Worm (Caenorhabditis elegans): ENCODE data around the gene rilp-1.

The rilp-1 gene

DNA sequence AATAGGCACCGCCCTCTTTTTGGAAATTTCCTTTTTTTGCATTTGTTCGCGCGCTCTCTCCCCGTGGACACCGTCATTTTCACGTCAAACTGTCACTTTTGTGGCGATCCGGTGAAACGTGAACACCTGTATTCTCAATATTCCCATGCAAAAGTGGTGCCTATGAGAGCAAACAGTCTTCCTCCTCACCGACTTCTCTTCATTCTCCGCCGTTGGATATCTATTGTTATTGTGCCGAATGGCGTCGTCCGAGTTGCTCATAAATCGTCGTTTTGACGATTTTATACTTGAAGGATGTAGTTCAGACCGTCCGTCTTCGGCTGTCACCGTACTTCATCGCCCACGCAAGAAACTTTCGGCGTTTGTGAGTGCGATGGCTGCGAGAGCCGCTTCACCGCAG lies at the start of gene rilp-1:
TSS of gene rilp-1 (plus strand) at position 301 of the 400 bp plus-strand sequence.
- TF ChIP-seq dao-5 (tag; optimal IDR thresholded peaks at IDR 0.05) (no peak), him-1 (tag; optimal IDR thresholded peaks at IDR 0.05) (no peak), W03F9.2 (tag; optimal IDR thresholded peaks at IDR 0.05) (no peak)

DNA sequence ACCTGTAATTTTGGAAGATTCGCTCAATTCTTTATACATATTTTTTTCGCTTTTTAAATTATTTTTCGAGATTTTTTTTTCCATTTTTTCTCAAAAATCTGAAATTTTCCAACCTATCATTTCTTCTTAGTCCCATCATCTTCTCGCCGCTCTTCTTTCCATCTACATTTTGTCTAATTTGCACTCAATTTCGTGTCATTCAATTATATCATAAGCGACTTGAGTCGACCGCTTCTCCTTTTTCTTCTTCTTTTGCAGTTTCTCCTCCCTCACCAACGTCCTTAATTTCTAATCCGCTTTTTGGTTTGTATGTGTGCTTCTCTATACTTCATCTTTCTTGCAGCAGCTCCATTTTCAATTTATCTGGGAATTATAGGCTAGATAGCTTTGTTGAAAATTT lies 47.8 kb upstream of the rilp-1 start:
- TF ChIP-seq W03F9.2 (tag; optimal IDR thresholded peaks at IDR 0.05): no peak
- no peak for TF ChIP-seq him-1 (tag; optimal IDR thresholded peaks at IDR 0.05)
- no peak for TF ChIP-seq dao-5 (tag; optimal IDR thresholded peaks at IDR 0.05)

DNA sequence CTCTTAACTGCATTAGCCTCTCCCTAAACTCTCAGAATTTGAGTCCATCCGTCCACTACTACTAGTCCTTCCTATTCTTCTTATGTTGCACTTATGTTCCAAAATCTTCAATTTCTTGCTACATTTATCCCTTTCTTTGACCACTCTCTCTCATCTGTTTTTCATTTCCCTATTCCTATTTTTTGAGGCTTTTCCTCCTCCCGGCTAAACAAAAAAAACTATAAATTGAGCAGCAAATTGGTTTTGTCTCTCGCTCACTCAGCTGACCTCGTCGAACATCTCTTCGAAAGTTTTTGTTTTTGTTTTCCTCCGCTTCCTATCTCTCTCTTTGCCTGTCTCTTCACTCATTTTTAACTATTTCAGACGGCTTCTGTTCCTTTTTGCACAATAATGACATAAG lies 45.6 kb upstream of the rilp-1 start, which contains the start of gene ptp-1:
TSS of gene ptp-1 (plus strand) at position 358 of the 400 bp plus-strand sequence.
- TF ChIP-seq dao-5 (tag; optimal IDR thresholded peaks at IDR 0.05): no peak
- TF ChIP-seq him-1 (tag; optimal IDR thresholded peaks at IDR 0.05): no peak
- no peak for TF ChIP-seq W03F9.2 (tag; optimal IDR thresholded peaks at IDR 0.05)

DNA sequence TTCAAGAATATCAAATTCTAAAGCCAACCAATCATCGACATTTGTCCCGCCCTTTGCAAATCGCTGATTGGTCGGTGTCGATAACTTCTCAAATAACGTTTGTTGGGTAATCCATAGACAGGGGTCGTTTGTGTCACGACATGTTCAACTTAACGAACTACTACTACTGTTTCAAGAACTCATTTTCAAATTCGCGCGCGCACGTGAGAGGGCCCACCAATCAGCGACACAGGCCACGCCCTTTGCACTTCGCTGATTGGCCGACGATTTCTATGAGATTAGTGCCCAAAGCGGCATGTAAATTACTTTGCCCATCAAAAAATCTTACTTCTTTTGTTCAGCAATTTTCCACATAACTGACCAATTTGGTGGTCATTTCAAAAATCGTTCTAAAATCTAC lies 41.3 kb upstream of the rilp-1 start:
- TF ChIP-seq him-1 (tag; optimal IDR thresholded peaks at IDR 0.05) (no peak), dao-5 (tag; optimal IDR thresholded peaks at IDR 0.05) (no peak), W03F9.2 (tag; optimal IDR thresholded peaks at IDR 0.05) (no peak)

DNA sequence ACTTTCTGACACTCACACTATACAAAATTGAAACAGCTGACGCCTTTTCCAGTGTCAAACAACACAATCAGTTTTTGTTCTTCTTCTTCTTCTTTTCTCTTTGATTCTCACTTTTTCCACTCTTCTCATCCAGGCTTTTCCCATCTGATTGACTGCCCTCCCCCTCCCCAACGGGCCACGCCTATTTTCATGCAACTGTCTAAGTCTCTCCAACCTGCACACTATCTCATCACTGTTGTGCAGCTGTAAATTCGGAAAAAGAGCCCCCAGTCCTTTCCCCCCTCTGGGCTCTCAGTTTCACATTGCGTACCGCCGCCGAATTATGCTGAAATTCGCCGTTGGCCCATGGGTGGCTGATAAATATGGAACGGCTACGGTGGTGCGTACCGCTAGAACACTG lies 34.7 kb upstream of the rilp-1 start:
- TF ChIP-seq dao-5 (tag; optimal IDR thresholded peaks at IDR 0.05): no peak
- no peak for TF ChIP-seq W03F9.2 (tag; optimal IDR thresholded peaks at IDR 0.05)
- no peak for TF ChIP-seq him-1 (tag; optimal IDR thresholded peaks at IDR 0.05)

DNA sequence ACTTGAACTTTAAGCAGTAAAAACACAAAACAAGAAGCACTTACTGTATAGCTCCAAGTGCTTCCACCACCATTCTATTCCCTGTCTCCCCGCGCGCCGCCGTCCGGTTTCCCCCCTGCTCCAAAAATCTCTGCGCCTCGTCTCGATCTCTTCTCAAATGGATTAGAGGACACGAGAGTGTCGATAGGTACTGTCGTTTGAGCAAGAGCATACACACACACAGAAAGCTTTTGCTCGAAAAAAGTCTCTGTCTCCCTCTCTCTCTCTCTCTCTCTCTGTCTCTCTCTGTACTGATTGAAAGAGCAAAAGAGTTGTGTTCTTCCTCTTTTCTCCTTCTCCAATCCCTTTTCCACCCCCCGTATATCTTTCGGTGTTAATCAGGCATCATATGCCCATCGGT lies 30.3 kb upstream of the rilp-1 start:
- TF ChIP-seq dao-5 (tag; optimal IDR thresholded peaks at IDR 0.05) (no peak), W03F9.2 (tag; optimal IDR thresholded peaks at IDR 0.05) (no peak), him-1 (tag; optimal IDR thresholded peaks at IDR 0.05) (no peak)

DNA sequence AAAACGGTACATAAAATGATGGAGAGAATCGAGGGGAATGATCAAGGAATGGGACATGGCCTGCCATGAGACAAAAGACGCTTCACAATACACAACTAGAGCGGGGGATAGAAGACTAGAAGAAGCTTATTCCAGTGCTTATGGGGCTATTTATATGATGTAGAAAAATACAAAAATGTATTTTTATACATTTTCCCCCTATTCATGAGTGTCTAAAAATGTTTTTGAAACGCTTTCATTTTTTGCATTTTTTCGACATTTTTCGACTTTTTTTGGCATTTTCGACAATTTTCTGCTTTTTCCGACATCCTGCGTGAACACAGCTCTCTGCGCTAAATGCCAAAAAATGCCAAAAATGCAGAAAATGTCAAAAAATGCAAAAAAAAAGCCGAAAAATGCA lies 23.6 kb upstream of the rilp-1 start:
- no peak for TF ChIP-seq dao-5 (tag; optimal IDR thresholded peaks at IDR 0.05)
- TF ChIP-seq him-1 (tag; optimal IDR thresholded peaks at IDR 0.05): peak; percentile 8

DNA sequence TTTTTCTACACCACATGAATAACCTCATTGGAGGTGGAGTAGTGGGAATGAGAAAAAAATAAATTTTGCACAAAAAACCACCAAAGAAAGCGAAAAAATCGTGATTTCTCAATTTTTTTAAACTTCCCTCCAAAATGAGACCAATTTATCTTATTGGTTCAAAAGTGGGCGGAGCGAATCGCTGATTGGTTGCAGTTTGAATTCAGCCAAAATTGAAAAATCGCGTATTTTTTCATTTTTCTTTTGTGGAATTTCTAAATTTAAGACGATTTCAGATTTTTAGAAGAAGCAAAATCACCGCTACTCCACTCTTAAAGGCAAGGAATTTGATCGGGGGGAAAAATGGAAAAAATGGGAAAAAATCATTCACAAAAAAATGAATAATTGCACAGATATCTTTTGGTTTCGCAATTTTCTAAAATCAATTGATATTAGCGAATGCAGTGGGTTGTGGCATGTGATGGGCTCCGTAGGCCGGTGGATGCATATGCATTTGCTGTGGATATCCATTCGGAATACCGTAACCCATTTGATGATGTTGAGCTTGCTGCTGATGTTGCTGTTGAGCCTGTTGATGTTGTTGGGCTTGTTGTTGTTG lies 23.0 kb upstream of the rilp-1 start:
- no peak for TF ChIP-seq W03F9.2 (tag; optimal IDR thresholded peaks at IDR 0.05)
- TF ChIP-seq dao-5 (tag; optimal IDR thresholded peaks at IDR 0.05): no peak
- TF ChIP-seq him-1 (tag; optimal IDR thresholded peaks at IDR 0.05): no peak

DNA sequence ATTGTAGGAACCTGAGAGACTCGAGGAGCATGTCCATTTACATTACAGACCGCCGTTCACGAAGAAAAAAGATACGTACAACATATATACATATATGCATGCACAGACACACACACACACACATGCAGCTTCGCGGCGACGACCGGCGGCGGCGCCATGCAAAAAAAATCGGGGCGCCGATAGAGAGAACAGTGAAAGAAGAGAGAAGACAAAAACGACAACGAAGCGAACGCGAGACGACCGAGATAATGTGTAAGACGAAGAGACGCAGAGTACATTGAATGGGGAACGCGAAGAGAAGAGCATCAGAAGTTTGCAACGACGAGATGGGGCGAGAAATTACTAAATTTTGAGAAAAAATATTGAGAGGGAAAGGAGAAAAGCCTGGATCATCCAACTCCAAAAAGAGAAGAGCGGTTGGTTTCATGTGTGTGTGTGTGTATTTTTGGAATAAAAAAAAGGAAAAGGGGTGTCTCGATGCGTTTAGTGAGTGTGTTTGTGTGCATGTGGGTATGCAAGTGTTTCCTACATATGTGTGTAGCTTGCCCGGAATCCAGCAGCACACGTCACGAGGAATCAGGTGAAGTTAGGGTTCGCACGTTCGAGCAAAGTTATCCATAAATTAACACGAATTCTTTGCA lies 16.2 kb upstream of the rilp-1 start:
- TF ChIP-seq W03F9.2 (tag; optimal IDR thresholded peaks at IDR 0.05) (peak; percentile 13), him-1 (tag; optimal IDR thresholded peaks at IDR 0.05) (no peak)

DNA sequence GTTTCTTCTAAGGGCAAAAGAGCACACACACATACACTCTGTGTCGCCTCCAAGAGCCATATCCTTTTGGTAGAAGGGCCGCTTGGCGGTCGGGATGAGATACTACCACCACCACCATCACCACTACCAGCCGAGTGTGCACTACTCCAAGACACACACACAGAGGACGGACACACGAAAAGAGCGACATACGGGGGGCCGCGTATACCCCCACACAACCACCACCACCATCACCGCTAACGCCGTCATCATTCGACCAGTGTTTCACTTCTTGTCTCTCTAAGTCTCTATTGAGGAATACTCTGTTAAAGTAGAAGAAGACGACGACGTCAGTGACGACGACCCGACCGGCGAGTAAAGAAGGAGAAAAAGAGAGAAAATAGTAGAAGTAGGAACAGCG lies 15.3 kb upstream of the rilp-1 start:
- TF ChIP-seq W03F9.2 (tag; optimal IDR thresholded peaks at IDR 0.05) (no peak), him-1 (tag; optimal IDR thresholded peaks at IDR 0.05) (no peak), dao-5 (tag; optimal IDR thresholded peaks at IDR 0.05) (no peak)

DNA sequence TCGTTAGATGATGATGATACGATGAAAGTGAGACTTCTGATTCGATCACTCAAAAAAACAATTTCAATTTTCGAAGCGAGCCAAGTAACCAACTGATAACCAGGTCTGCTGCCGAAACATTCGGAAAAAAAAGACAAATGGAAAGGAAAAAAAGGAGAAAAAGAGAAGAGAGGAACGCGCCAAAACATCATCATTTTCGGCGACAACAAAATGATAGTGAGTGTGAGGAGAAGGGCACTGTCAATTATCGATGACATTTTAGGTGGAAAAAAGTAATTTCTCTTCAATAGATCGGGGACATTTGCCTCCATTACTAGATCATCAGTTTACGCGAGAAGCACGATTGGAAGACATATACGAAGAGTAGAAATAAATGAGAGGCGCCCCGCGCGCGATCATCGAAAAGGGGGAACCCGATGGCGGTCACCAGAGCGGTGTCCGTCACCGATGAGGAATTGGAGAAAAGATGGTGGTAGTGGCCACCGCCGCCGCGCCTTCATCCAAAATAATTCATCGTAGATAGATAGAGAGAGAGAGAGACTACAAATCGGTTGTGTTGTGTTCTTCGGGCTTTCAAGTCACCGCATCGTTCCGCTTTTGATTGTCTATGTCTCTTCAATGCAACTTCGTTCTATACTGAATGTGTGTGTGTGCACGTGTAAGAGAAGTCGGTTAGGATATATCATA lies 14.6 kb upstream of the rilp-1 start:
- TF ChIP-seq dao-5 (tag; optimal IDR thresholded peaks at IDR 0.05): no peak
- no peak for TF ChIP-seq him-1 (tag; optimal IDR thresholded peaks at IDR 0.05)
- no peak for TF ChIP-seq W03F9.2 (tag; optimal IDR thresholded peaks at IDR 0.05)

DNA sequence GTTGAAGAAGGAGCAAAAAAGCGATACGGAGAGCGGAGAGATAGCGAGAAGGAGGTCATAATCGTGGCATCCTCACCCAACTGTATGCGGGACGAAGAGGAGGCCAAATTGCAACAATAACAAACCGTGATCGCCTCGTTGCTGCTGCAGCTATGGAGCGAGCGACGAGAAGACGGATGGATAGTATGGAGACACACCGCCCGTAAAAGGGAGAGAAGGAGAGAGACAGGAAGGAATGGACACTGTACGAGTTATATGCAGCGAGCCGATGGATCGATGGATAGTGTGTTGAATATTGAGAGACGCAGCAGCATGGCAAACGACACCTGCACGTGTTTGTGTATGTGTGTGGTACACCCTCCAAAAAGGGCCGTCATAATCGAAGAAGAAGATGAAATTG lies 12.2 kb upstream of the rilp-1 start:
- TF ChIP-seq W03F9.2 (tag; optimal IDR thresholded peaks at IDR 0.05) (no peak), him-1 (tag; optimal IDR thresholded peaks at IDR 0.05) (no peak), dao-5 (tag; optimal IDR thresholded peaks at IDR 0.05) (no peak)

DNA sequence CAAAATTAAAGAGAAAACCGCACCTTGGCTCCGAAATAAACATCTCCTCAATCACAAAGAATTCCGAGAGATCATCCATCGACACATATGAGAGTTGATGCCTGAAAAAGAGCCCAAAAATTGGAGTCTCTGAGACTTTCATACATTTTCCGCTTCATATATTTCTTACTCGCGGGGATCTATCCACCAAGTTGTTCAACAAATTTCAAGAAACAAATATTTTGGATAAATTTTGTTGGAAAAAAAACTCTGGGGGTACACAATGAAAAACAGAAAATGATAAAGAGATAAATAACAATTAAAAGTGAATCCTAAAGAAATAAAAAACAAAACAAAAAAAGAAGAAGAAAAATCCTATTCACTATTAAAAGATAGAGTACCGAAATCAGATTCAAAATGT lies 8.9 kb upstream of the rilp-1 start, which contains the start of gene sel-8:
TSS of gene sel-8 (minus strand) at position 101 of the 400 bp plus-strand sequence.
- TF ChIP-seq W03F9.2 (tag; optimal IDR thresholded peaks at IDR 0.05) (no peak), him-1 (tag; optimal IDR thresholded peaks at IDR 0.05) (no peak), dao-5 (tag; optimal IDR thresholded peaks at IDR 0.05) (no peak)

DNA sequence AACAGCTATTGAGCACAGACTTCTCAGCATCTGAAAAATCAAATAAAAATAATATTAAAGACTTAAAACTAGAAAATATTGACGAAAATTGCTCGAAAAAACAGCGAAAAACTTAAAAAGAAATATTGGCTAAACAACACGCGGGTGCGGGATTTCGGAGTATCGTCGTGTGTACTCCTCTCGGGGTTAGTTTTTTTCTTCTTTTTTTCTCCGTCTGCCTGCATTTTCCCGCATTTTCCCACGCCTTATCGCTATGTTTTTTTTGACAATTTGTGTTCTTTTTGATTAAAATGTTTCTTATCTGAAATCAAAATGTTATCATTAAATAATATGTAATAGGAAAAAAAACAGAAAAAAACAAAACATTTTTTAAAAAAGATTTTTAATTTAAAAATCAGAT lies 5.6 kb upstream of the rilp-1 start, which contains the start of gene mrps-31:
TSS of gene mrps-31 (minus strand) at position 36 of the 400 bp plus-strand sequence.
- peak; percentile 73 for TF ChIP-seq W03F9.2 (tag; optimal IDR thresholded peaks at IDR 0.05)
- no peak for TF ChIP-seq dao-5 (tag; optimal IDR thresholded peaks at IDR 0.05)
- TF ChIP-seq him-1 (tag; optimal IDR thresholded peaks at IDR 0.05): no peak

Data from whole organism, L4/young adult.